Worm (Caenorhabditis elegans) whole organism, young adult: Measurements from ENCODE around the gene hlh-4.

Source experiments
- Y67H2A.10 ChIP-seq: fragments of 200-800 bp; sonication (Bioruptor generic); conservative IDR thresholded peaks from 2 replicates; pipeline ENCODE4 v1.3.6; 2022; ENCODE audit warnings: missing genetic modification reagents, missing genetic modification characterization, missing compliant biosample characterization
- ZK185.1 ChIP-seq: sonication (generic microtip); optimal IDR thresholded peaks from 2 replicates; lab custom pipeline; 2016; ENCODE audit warnings: mild to moderate bottlenecking, missing genetic modification characterization, missing compliant biosample characterization; ENCODE audit not compliant: poor library complexity, severe bottlenecking
- ceh-91 ChIP-seq: fragments of 200-800 bp; sonication (Bioruptor generic); IDR thresholded peaks from 2 replicates; pipeline ENCODE4 v1.3.6; 2022; ENCODE audit warnings: missing genetic modification reagents, missing genetic modification characterization, missing compliant biosample characterization
- mel-28 ChIP-seq: sonication (generic microtip); optimal IDR thresholded peaks from 2 replicates; lab custom pipeline; 2016; ENCODE audit warnings: borderline replicate concordance, mild to moderate bottlenecking, missing genetic modification characterization, missing compliant biosample characterization
- mxl-1 ChIP-seq: sonication (generic microtip); optimal IDR thresholded peaks from 2 replicates; lab custom pipeline; 2016; ENCODE audit warnings: missing genetic modification characterization, missing compliant biosample characterization
- snpc-1.1 ChIP-seq: sonication (generic microtip); optimal IDR thresholded peaks from 2 replicates; lab custom pipeline; 2017; ENCODE audit warnings: missing genetic modification characterization, mild to moderate bottlenecking, missing compliant biosample characterization, antibody characterized with exemption, moderate library complexity, missing genotype, missing genetic modification reagents; ENCODE audit not compliant: insufficient read depth
- snpc-3.4 ChIP-seq: sonication (generic microtip); optimal IDR thresholded peaks from 2 replicates; lab custom pipeline; 2017; ENCODE audit warnings: missing genetic modification characterization, mild to moderate bottlenecking, missing compliant biosample characterization, antibody characterized with exemption, moderate library complexity, missing genotype, missing genetic modification reagents
- tlf-1 ChIP-seq: fragments of 200-800 bp; sonication (Bioruptor generic); optimal IDR thresholded peaks from 2 replicates; lab custom pipeline; 2018; ENCODE audit warnings: mild to moderate bottlenecking, missing genetic modification characterization, missing compliant biosample characterization

- TF ChIP-seq mel-28 (tag; lab: Kevin White, UChicago) (no peak), mxl-1 (tag; lab: Kevin White, UChicago) (no peak), tlf-1 (GFP tag; lab: Kevin White, UChicago) (no peak), ceh-91 (GFP tag; lab: Robert Waterston, UW) (no peak), Y67H2A.10 (GFP tag; lab: Robert Waterston, UW) (no peak), snpc-1.1 (tag; lab: Kevin White, UChicago) (no peak), ZK185.1 (tag; lab: Kevin White, UChicago) (no peak), snpc-3.4 (tag; lab: Kevin White, UChicago) (no peak)
These were observed 41.4 kb upstream of the hlh-4 start, which contains the start of gene sqv-3 for ce11 chrIII:9780254-9780653.
